Fruit fly (Drosophila melanogaster) whole organism, embryonic: ENCODE data around the gene Polr3F.

ENCODE experiments used
- Adf1 ChIP-seq: fragments of 200-800 bp; sonication (Bioruptor generic); IDR thresholded peaks from 2 replicates; pipeline ENCODE4 v1.3.6; 2022; ENCODE audit warnings: missing biosample characterization, missing genetic modification characterization
- C15 ChIP-seq: fragments of 200-800 bp; sonication (Bioruptor generic); IDR thresholded peaks from 3 replicates; pipeline ENCODE4 v1.3.6; 2022; ENCODE audit warnings: missing biosample characterization, missing genetic modification characterization
- CG10274 ChIP-seq: fragments of 200-800 bp; sonication (Bioruptor generic); optimal IDR thresholded peaks from 3 replicates; lab custom pipeline; 2017; ENCODE audit warnings: missing biosample characterization, mild to moderate bottlenecking, missing genetic modification characterization
- CG10462 ChIP-seq: fragments of 200-800 bp; sonication (Bioruptor generic); optimal IDR thresholded peaks from 2 replicates; lab custom pipeline; 2016; ENCODE audit warnings: missing biosample characterization, missing genetic modification characterization
- CG11085 ChIP-seq: fragments of 200-800 bp; sonication (Bioruptor generic); IDR thresholded peaks from 2 replicates; pipeline ENCODE4 v1.3.6; 2022; ENCODE audit warnings: missing biosample characterization, missing genetic modification characterization
- CG11093 ChIP-seq: fragments of 200-800 bp; sonication (Bioruptor generic); IDR thresholded peaks from 3 replicates; pipeline ENCODE4 v1.3.6; 2022; ENCODE audit warnings: missing biosample characterization, missing genetic modification characterization
- CG11247 ChIP-seq: fragments of 200-800 bp; sonication (Bioruptor generic); IDR thresholded peaks from 2 replicates; pipeline ENCODE4 v1.3.6; 2022; ENCODE audit warnings: missing biosample characterization, missing genetic modification characterization
- CG11456 ChIP-seq: fragments of 200-800 bp; sonication (Bioruptor generic); IDR thresholded peaks from 3 replicates; pipeline ENCODE4 v1.3.6; 2022; ENCODE audit warnings: missing biosample characterization, missing genetic modification characterization
- CG15011 ChIP-seq: fragments of 200-800 bp; sonication (Bioruptor generic); optimal IDR thresholded peaks from 3 replicates; lab custom pipeline; 2018; ENCODE audit warnings: missing biosample characterization, mild to moderate bottlenecking, missing genetic modification characterization
- CG1603 ChIP-seq: fragments of 200-800 bp; sonication (Bioruptor generic); optimal IDR thresholded peaks from 2 replicates; lab custom pipeline; 2019; ENCODE audit warnings: missing biosample characterization, mild to moderate bottlenecking, missing genetic modification characterization, moderate library complexity
- CG16779 ChIP-seq: fragments of 200-800 bp; sonication (Bioruptor generic); IDR thresholded peaks from 2 replicates; pipeline ENCODE4 v1.3.6; 2022; ENCODE audit warnings: missing biosample characterization, missing genetic modification characterization
- CG16813 ChIP-seq: fragments of 200-800 bp; sonication (Bioruptor generic); IDR thresholded peaks from 3 replicates; pipeline ENCODE4 v1.3.6; 2022; ENCODE audit warnings: missing biosample characterization, missing genetic modification characterization; ENCODE audit not compliant: partially characterized antibody
- CG1792 ChIP-seq: fragments of 200-800 bp; sonication (Bioruptor generic); optimal IDR thresholded peaks from 2 replicates; lab custom pipeline; 2016; ENCODE audit warnings: missing biosample characterization, missing genetic modification characterization
- CG18476 ChIP-seq: fragments of 200-800 bp; sonication (Bioruptor generic); optimal IDR thresholded peaks from 2 replicates; lab custom pipeline; 2016; ENCODE audit warnings: missing biosample characterization, mild to moderate bottlenecking, missing genetic modification characterization
- CG2116 ChIP-seq: fragments of 200-800 bp; sonication (Bioruptor generic); optimal IDR thresholded peaks from 3 replicates; lab custom pipeline; 2018; ENCODE audit warnings: missing biosample characterization, mild to moderate bottlenecking, missing genetic modification characterization
- CG2678 ChIP-seq: fragments of 200-800 bp; sonication (Bioruptor generic); optimal IDR thresholded peaks from 3 replicates; lab custom pipeline; 2019; ENCODE audit warnings: missing biosample characterization, mild to moderate bottlenecking, missing genetic modification characterization, moderate library complexity
- CG3281 ChIP-seq: fragments of 200-800 bp; sonication (Bioruptor generic); optimal IDR thresholded peaks from 3 replicates; lab custom pipeline; 2017; ENCODE audit warnings: missing biosample characterization, mild to moderate bottlenecking, missing genetic modification characterization
- CG34376 ChIP-seq: fragments of 200-800 bp; sonication (Bioruptor generic); optimal IDR thresholded peaks from 2 replicates; lab custom pipeline; 2018; ENCODE audit warnings: missing biosample characterization, mild to moderate bottlenecking, missing genetic modification characterization
- CG3838 ChIP-seq: fragments of 200-800 bp; sonication (Bioruptor generic); optimal IDR thresholded peaks from 3 replicates; lab custom pipeline; 2016; ENCODE audit warnings: missing biosample characterization, missing genetic modification characterization
- CG4617 ChIP-seq: fragments of 200-800 bp; sonication (Bioruptor generic); optimal IDR thresholded peaks from 3 replicates; lab custom pipeline; 2016; ENCODE audit warnings: missing biosample characterization, missing genetic modification characterization, borderline replicate concordance
- CG6791 ChIP-seq: fragments of 200-800 bp; sonication (Bioruptor generic); IDR thresholded peaks from 3 replicates; pipeline ENCODE4 v1.3.6; 2022; ENCODE audit warnings: missing biosample characterization, missing genetic modification characterization; ENCODE audit not compliant: partially characterized antibody
- CG7556 ChIP-seq: fragments of 200-800 bp; sonication (Bioruptor generic); optimal IDR thresholded peaks from 2 replicates; lab custom pipeline; 2017; ENCODE audit warnings: missing biosample characterization, mild to moderate bottlenecking, missing genetic modification characterization
- CG7963 ChIP-seq: fragments of 200-800 bp; sonication (Bioruptor generic); IDR thresholded peaks from 3 replicates; pipeline ENCODE4 v1.3.6; 2022; ENCODE audit warnings: missing biosample characterization, missing genetic modification characterization; ENCODE audit not compliant: partially characterized antibody
- CG8290 ChIP-seq, 3 experiments: fragments of 200-800 bp; sonication (Bioruptor generic); optimal IDR thresholded peaks; 2 replicates each; lab custom pipeline; 2016 to 2019; ENCODE audit warnings: missing biosample characterization in 3 of 3, missing genetic modification characterization in 3 of 3, mild to moderate bottlenecking in 2 of 3, moderate library complexity in 1 of 3
- CG8359 ChIP-seq: fragments of 200-800 bp; sonication (Bioruptor generic); optimal IDR thresholded peaks from 2 replicates; lab custom pipeline; 2017; ENCODE audit warnings: missing biosample characterization, mild to moderate bottlenecking, missing genetic modification characterization, borderline replicate concordance
- CTCF ChIP-seq: fragments of 200-800 bp; sonication (Bioruptor generic); optimal IDR thresholded peaks from 2 replicates; lab custom pipeline; 2017; ENCODE audit warnings: missing biosample characterization, mild to moderate bottlenecking, missing genetic modification characterization, moderate library complexity
- Deaf1 ChIP-seq: fragments of 200-800 bp; optimal IDR thresholded peaks from 3 replicates; lab custom pipeline; 2019; ENCODE audit warnings: missing biosample characterization, mild to moderate bottlenecking, missing genetic modification characterization, moderate library complexity
- Eip74EF ChIP-seq, 2 experiments: fragments of 200-800 bp in 1 of 2; fragments of >200 bp in 1 of 2; sonication (Bioruptor generic) in 1 of 2; optimal IDR thresholded peaks; 2 replicates each; lab custom pipeline; 2017 to 2019; ENCODE audit warnings: missing biosample characterization in 2 of 2, missing genetic modification characterization in 2 of 2, mild to moderate bottlenecking in 1 of 2, moderate library complexity in 1 of 2
- Fer3 ChIP-seq: fragments of 200-800 bp; sonication (Bioruptor generic); optimal IDR thresholded peaks from 2 replicates; lab custom pipeline; 2018; ENCODE audit warnings: missing biosample characterization, mild to moderate bottlenecking, missing genetic modification characterization, moderate library complexity
- H15 ChIP-seq: fragments of 200-800 bp; sonication (Bioruptor generic); IDR thresholded peaks from 3 replicates; pipeline ENCODE4 v1.3.6; 2022; ENCODE audit warnings: missing biosample characterization, missing genetic modification characterization
- HLH4C ChIP-seq: fragments of 200-800 bp; sonication (Bioruptor generic); IDR thresholded peaks from 3 replicates; pipeline ENCODE4 v1.3.6; 2022; ENCODE audit warnings: missing biosample characterization, missing genetic modification characterization; ENCODE audit not compliant: partially characterized antibody
- Med ChIP-seq: fragments of 200-800 bp; sonication (Bioruptor generic); peaks from one replicate; lab custom pipeline; 2016; ENCODE audit warnings: missing biosample characterization, missing genetic modification characterization, mild to moderate bottlenecking, inconsistent platforms, moderate library complexity
- Rfx ChIP-seq: fragments of 200-800 bp; sonication (Bioruptor generic); IDR thresholded peaks from 2 replicates; pipeline ENCODE4 v1.3.6; 2022; ENCODE audit warnings: missing biosample characterization, missing genetic modification characterization
- Scr ChIP-seq: fragments of 200-800 bp; sonication (Bioruptor generic); IDR thresholded peaks from 2 replicates; pipeline ENCODE4 v1.3.6; 2022; ENCODE audit warnings: missing biosample characterization, missing genetic modification characterization; ENCODE audit not compliant: partially characterized antibody
- Stat92E ChIP-seq, 3 experiments: fragments of >200 bp in 2 of 3; fragments of 200-800 bp in 1 of 3; sonication (Bioruptor generic) in 1 of 3; optimal IDR thresholded peaks; 2 replicates each; lab custom pipeline; 2017 to 2019; ENCODE audit warnings: missing biosample characterization in 3 of 3, missing genetic modification characterization in 3 of 3, mild to moderate bottlenecking in 1 of 3, moderate library complexity in 1 of 3
- aop ChIP-seq: fragments of 200-800 bp; sonication (Bioruptor generic); IDR thresholded peaks from 2 replicates; pipeline ENCODE4 v1.3.6; 2022; ENCODE audit warnings: missing biosample characterization, missing genetic modification characterization
- chinmo ChIP-seq: fragments of 200-800 bp; sonication (Bioruptor generic); IDR thresholded peaks from 4 replicates; pipeline ENCODE4 v1.3.6; 2022; ENCODE audit warnings: missing biosample characterization, missing genetic modification characterization; ENCODE audit not compliant: partially characterized antibody
- exex ChIP-seq: fragments of 200-800 bp; sonication (Bioruptor generic); optimal IDR thresholded peaks from 4 replicates; lab custom pipeline; 2018; ENCODE audit warnings: missing biosample characterization, mild to moderate bottlenecking, missing genetic modification characterization, moderate library complexity
- fu2 ChIP-seq: fragments of 200-800 bp; sonication (Bioruptor generic); optimal IDR thresholded peaks from 2 replicates; lab custom pipeline; 2016; ENCODE audit warnings: missing biosample characterization, missing genetic modification characterization
- grn ChIP-seq: fragments of 200-800 bp; sonication (Bioruptor generic); optimal IDR thresholded peaks from 3 replicates; lab custom pipeline; 2017; ENCODE audit warnings: missing biosample characterization, missing genetic modification characterization
- gt ChIP-seq: fragments of 200-800 bp; sonication (Bioruptor generic); IDR thresholded peaks from 2 replicates; pipeline ENCODE4 v1.3.6; 2022; ENCODE audit warnings: missing biosample characterization, missing genetic modification characterization
- ham ChIP-seq: fragments of 200-800 bp; sonication (Bioruptor generic); IDR thresholded peaks from 2 replicates; pipeline ENCODE4 v1.3.6; 2022; ENCODE audit warnings: missing biosample characterization, missing genetic modification characterization
- jing ChIP-seq: fragments of 200-800 bp; sonication (Bioruptor generic); optimal IDR thresholded peaks from 2 replicates; lab custom pipeline; 2018; ENCODE audit warnings: missing biosample characterization, mild to moderate bottlenecking, missing genetic modification characterization
- pho ChIP-seq: fragments of 200-800 bp; sonication (Bioruptor generic); optimal IDR thresholded peaks from 2 replicates; lab custom pipeline; 2016; ENCODE audit warnings: missing biosample characterization, missing genetic modification characterization
- repo ChIP-seq: fragments of 200-800 bp; sonication (Bioruptor generic); optimal IDR thresholded peaks from 2 replicates; lab custom pipeline; 2016; ENCODE audit warnings: missing biosample characterization, missing genetic modification characterization
- sd ChIP-seq: fragments of 200-800 bp; sonication (Bioruptor generic); optimal IDR thresholded peaks from 3 replicates; lab custom pipeline; 2018; ENCODE audit warnings: missing biosample characterization, mild to moderate bottlenecking, missing genetic modification characterization, moderate library complexity
- slou ChIP-seq: fragments of 200-800 bp; sonication (Bioruptor generic); optimal IDR thresholded peaks from 3 replicates; lab custom pipeline; 2016; ENCODE audit warnings: missing biosample characterization, missing genetic modification characterization
- stc ChIP-seq: fragments of 200-800 bp; sonication (Bioruptor generic); IDR thresholded peaks from 2 replicates; pipeline ENCODE4 v1.3.6; 2022; ENCODE audit warnings: missing biosample characterization, missing genetic modification characterization
- toy ChIP-seq: fragments of 200-800 bp; sonication (Bioruptor generic); IDR thresholded peaks from 2 replicates; pipeline ENCODE4 v1.3.6; 2022; ENCODE audit warnings: missing biosample characterization, missing genetic modification characterization
- vvl ChIP-seq: fragments of 200-800 bp; sonication (Bioruptor generic); IDR thresholded peaks from 2 replicates; pipeline ENCODE4 v1.3.6; 2022; ENCODE audit warnings: missing biosample characterization, missing genetic modification characterization

Gene Polr3F

DNA sequence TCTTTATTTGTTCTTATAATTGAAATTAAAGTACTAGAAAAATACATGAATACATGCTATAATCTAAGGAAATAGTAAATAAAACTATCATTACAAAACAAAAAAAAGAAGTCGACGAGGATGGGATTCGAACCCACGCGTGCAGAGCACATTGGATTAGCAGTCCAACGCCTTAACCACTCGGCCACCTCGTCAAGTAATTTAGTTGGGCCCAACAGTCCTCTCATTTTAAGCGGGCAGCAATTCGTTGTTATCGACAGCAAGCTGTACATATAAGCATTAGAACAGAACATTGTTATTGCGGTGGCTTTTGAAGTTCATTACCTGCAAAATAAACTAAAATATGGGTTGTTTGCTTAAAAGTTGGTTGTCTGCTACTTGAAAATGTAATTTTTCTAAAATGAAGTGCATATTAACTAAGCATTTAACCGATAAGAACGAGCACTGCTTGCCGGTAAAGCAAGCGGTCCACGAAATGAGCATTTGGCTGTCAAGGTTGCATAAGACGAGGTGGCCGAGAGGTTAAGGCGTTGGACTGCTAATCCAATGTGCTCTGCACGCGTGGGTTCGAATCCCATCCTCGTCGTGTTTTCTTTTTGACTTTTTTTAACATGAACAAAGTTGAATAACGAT, 30.0 kb upstream of the Polr3F start (continued):
- TF ChIP-seq vvl (no peak), CG7963 (GFP tag; lab: Robert Waterston, UW) (peak; percentile 88), Scr (GFP tag; lab: Robert Waterston, UW) (peak; percentile 68), aop (GFP tag; lab: Robert Waterston, UW) (no peak), CG8359 (no peak), CTCF (peak; percentile 55), CG2116 (GFP tag; lab: Kevin White, UChicago) (peak; percentile 7), Deaf1 (tag; lab: Kevin White, UChicago) (no peak), CG16779 (GFP tag; lab: Robert Waterston, UW) (no peak), ham (no peak), chinmo (GFP tag; lab: Robert Waterston, UW) (peak; percentile 95), CG11085 (GFP tag; lab: Robert Waterston, UW) (no peak), HLH4C (GFP tag; lab: Robert Waterston, UW) (peak; percentile 83), H15 (GFP tag; lab: Robert Waterston, UW) (no peak), Eip74EF (GFP tag; optimal IDR thresholded peaks at IDR 0.05; lab: Kevin White, UChicago) (peak; percentile 4 to 99), CG16813 (GFP tag; lab: Robert Waterston, UW) (peak; percentile 80), CG3281 (no peak), fu2 (no peak), toy (no peak), CG2678 (no peak), CG1603 (tag; lab: Kevin White, UChicago) (no peak), CG1792 (GFP tag; lab: Kevin White, UChicago) (no peak), Med (peak; percentile 63), CG11093 (GFP tag; lab: Robert Waterston, UW) (no peak), pho (GFP tag; lab: Kevin White, UChicago) (no peak), CG18476 (GFP tag; lab: Kevin White, UChicago) (no peak), sd (tag; lab: Kevin White, UChicago) (no peak), CG10462 (no peak), Stat92E (GFP tag; optimal IDR thresholded peaks at IDR 0.05; lab: Kevin White, UChicago) (peak in 1 of 3 experiments; percentile 73), CG15011 (GFP tag; lab: Kevin White, UChicago) (no peak), CG11456 (GFP tag; lab: Robert Waterston, UW) (no peak), repo (GFP tag; lab: Kevin White, UChicago) (no peak)

DNA sequence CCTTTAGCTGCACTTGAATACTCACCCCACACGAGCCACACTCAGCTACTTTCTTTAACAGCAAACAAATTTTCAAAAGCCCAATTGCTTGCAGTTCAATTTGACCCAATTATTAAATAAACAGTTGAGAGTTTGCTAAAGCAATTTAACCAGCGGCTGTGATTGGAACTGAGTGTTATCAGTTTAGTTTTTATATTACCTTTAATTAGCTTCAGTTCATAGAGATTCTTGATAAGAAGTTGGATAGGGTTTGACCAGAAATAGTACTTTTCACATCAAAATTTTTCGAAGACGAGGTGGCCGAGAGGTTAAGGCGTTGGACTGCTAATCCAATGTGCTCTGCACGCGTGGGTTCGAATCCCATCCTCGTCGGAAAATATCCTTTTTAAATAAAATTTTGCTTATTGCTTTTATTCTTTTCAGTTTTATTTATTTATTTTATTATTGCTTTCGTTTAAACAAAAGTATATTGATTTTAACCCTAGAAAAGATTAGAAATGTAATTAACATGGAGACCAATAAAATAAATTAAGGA, 29.1 kb upstream of the Polr3F start:
- peak; percentile 73 for TF ChIP-seq grn (GFP tag; lab: Kevin White, UChicago)
- TF ChIP-seq stc (GFP tag; lab: Robert Waterston, UW), result no peak
- TF ChIP-seq Eip74EF (GFP tag; optimal IDR thresholded peaks at IDR 0.05; lab: Kevin White, UChicago), result no peak
- no peak for TF ChIP-seq CG34376 (GFP tag; lab: Kevin White, UChicago)
- no peak for TF ChIP-seq CG7556 (GFP tag; lab: Kevin White, UChicago)
- no peak for TF ChIP-seq CG11085 (GFP tag; lab: Robert Waterston, UW)
- no peak for TF ChIP-seq C15
- TF ChIP-seq CG11247, result no peak
- TF ChIP-seq CG3838 (GFP tag; lab: Kevin White, UChicago), result no peak
- no peak for TF ChIP-seq gt
- peak; percentile 25 for TF ChIP-seq Med
- TF ChIP-seq Fer3, result no peak
- TF ChIP-seq Rfx (GFP tag; lab: Robert Waterston, UW), result no peak
- TF ChIP-seq slou (GFP tag; lab: Kevin White, UChicago), result no peak
- no peak for TF ChIP-seq CG10274 (GFP tag; lab: Kevin White, UChicago)
- TF ChIP-seq jing (GFP tag; lab: Kevin White, UChicago), result no peak
- peak; percentile 88 for TF ChIP-seq exex (tag; lab: Kevin White, UChicago)
- no peak for TF ChIP-seq Adf1 (GFP tag; lab: Robert Waterston, UW)
- peak; percentile 74 for TF ChIP-seq CG6791
- no peak for TF ChIP-seq CG4617 (GFP tag; lab: Kevin White, UChicago)
- no peak for TF ChIP-seq CG8290 (GFP tag; optimal IDR thresholded peaks at IDR 0.05; lab: Kevin White, UChicago)
- peak in 1 of 2 experiments; percentile 22 for TF ChIP-seq CG8290 (tag; optimal IDR thresholded peaks at IDR 0.05; lab: Kevin White, UChicago)
